Worm (Caenorhabditis elegans) whole organism, L4 larva: ENCODE measurements around the gene idpc-2.

Experiments
- T20F7.1 ChIP-seq: fragments of 200-800 bp; sonication (Bioruptor generic); optimal IDR thresholded peaks from 2 replicates; lab custom pipeline; 2018; ENCODE audit warnings: mild to moderate bottlenecking, missing genetic modification characterization, missing compliant biosample characterization
- ZK337.2 ChIP-seq: fragments of 200-800 bp; sonication (Bioruptor generic); IDR thresholded peaks from 2 replicates; pipeline ENCODE4 v1.3.6; 2022; ENCODE audit warnings: missing genetic modification reagents, missing genetic modification characterization, missing compliant biosample characterization
- aha-1 ChIP-seq: fragments of 150-350 bp; peaks from one replicate; lab custom pipeline; 2014; ENCODE audit warnings: missing biosample characterization, missing genetic modification characterization
- aly-2 ChIP-seq: sonication (generic microtip); optimal IDR thresholded peaks from 2 replicates; lab custom pipeline; 2018; ENCODE audit warnings: missing biosample characterization, missing genetic modification characterization
- ceh-20 ChIP-seq: fragments of 200-800 bp; sonication (Bioruptor generic); IDR thresholded peaks from 2 replicates; pipeline ENCODE4 v1.3.6; 2022; ENCODE audit warnings: missing genetic modification reagents, missing genetic modification characterization, missing compliant biosample characterization
- ceh-32 ChIP-seq: sonication (generic microtip); optimal IDR thresholded peaks from 2 replicates; lab custom pipeline; 2016; ENCODE audit warnings: mild to moderate bottlenecking, missing genetic modification characterization, missing compliant biosample characterization; ENCODE audit not compliant: poor library complexity
- cey-2 ChIP-seq: sonication (generic microtip); optimal IDR thresholded peaks from 3 replicates; lab custom pipeline; 2017; ENCODE audit warnings: missing genetic modification characterization, mild to moderate bottlenecking, missing compliant biosample characterization, antibody characterized with exemption, borderline replicate concordance; ENCODE audit not compliant: insufficient read depth
- daf-12 ChIP-seq: fragments of 150-350 bp; optimal IDR thresholded peaks from 2 replicates; lab custom pipeline; 2014; ENCODE audit warnings: missing biosample characterization, missing genetic modification reagents, missing genetic modification characterization
- daf-16 ChIP-seq, 3 experiments: sonication (generic microtip); optimal IDR thresholded peaks; 2 replicates each; lab custom pipeline; 2016 to 2017; ENCODE audit warnings: missing genetic modification characterization in 3 of 3, missing genetic modification reagents in 3 of 3, mild to moderate bottlenecking in 2 of 3, missing compliant biosample characterization in 2 of 3, missing biosample characterization in 1 of 3, moderate library complexity in 1 of 3
- daf-19 ChIP-seq: fragments of 200-800 bp; sonication (Bioruptor generic); conservative IDR thresholded peaks from 2 replicates; pipeline ENCODE4 v1.3.6; 2022; ENCODE audit warnings: missing genetic modification characterization, missing compliant biosample characterization
- dmd-6 ChIP-seq: fragments of 200-800 bp; sonication (Bioruptor generic); IDR thresholded peaks from 2 replicates; pipeline ENCODE4 v1.3.6; 2022; ENCODE audit warnings: missing genetic modification reagents, missing genetic modification characterization, missing compliant biosample characterization
- dmd-9 ChIP-seq: fragments of 200-800 bp; sonication (Bioruptor generic); IDR thresholded peaks from 2 replicates; pipeline ENCODE4 v1.3.6; 2022; ENCODE audit warnings: missing genetic modification reagents, missing genetic modification characterization, missing compliant biosample characterization
- dve-1 ChIP-seq: sonication (generic microtip); optimal IDR thresholded peaks from 2 replicates; lab custom pipeline; 2017; ENCODE audit warnings: antibody characterized with exemption, mild to moderate bottlenecking, missing genetic modification characterization, missing compliant biosample characterization; ENCODE audit not compliant: insufficient read depth
- fkh-10 ChIP-seq: fragments of 150-350 bp; optimal IDR thresholded peaks from 2 replicates; lab custom pipeline; 2014; ENCODE audit warnings: missing biosample characterization, missing genetic modification reagents, missing genetic modification characterization
- fos-1 ChIP-seq: fragments of 150-350 bp; optimal IDR thresholded peaks from 2 replicates; lab custom pipeline; 2014; ENCODE audit warnings: missing biosample characterization, missing genetic modification characterization
- hlh-11 ChIP-seq: fragments of 200-800 bp; sonication (Bioruptor generic); optimal IDR thresholded peaks from 2 replicates; lab custom pipeline; 2018; ENCODE audit warnings: mild to moderate bottlenecking, missing genetic modification characterization, missing compliant biosample characterization
- hlh-30 ChIP-seq: sonication (generic microtip); optimal IDR thresholded peaks from 2 replicates; lab custom pipeline; 2017; ENCODE audit warnings: antibody characterized with exemption, mild to moderate bottlenecking, missing genetic modification characterization, missing compliant biosample characterization; ENCODE audit not compliant: insufficient read depth
- lin-1 ChIP-seq: fragments of 200-800 bp; sonication (Bioruptor generic); IDR thresholded peaks from 2 replicates; pipeline ENCODE4 v1.3.6; 2022; ENCODE audit warnings: missing genetic modification reagents, missing genetic modification characterization, missing compliant biosample characterization
- lin-38 ChIP-seq: fragments of 200-800 bp; sonication (Bioruptor generic); IDR thresholded peaks from 2 replicates; pipeline ENCODE4 v1.3.6; 2022; ENCODE audit warnings: missing genetic modification reagents, missing genetic modification characterization, missing compliant biosample characterization
- lsy-2 ChIP-seq, 2 experiments: fragments of 150-350 bp in 1 of 2; sonication (generic microtip) in 1 of 2; optimal IDR thresholded peaks; 2 replicates each; lab custom pipeline; 2014 to 2017; ENCODE audit warnings: missing biosample characterization in 2 of 2, missing genetic modification characterization in 2 of 2
- mdl-1 ChIP-seq, 2 experiments: fragments of 150-350 bp in 1 of 2; sonication (generic microtip) in 1 of 2; optimal IDR thresholded peaks; 2 replicates each; lab custom pipeline; 2014 to 2017; ENCODE audit warnings: missing biosample characterization in 2 of 2, missing genetic modification characterization in 2 of 2
- mep-1 ChIP-seq: fragments of 150-350 bp; sonication (generic microtip); optimal IDR thresholded peaks from 3 replicates; lab custom pipeline; 2014; ENCODE audit warnings: missing biosample characterization, missing genetic modification characterization
- mxl-2 ChIP-seq: fragments of 200-800 bp; sonication (Bioruptor generic); conservative IDR thresholded peaks from 2 replicates; pipeline ENCODE4 v1.3.6; 2022; ENCODE audit warnings: missing genetic modification reagents, missing genetic modification characterization, missing compliant biosample characterization
- mxl-3 ChIP-seq: fragments of 200-800 bp; sonication (Bioruptor generic); optimal IDR thresholded peaks from 2 replicates; lab custom pipeline; 2018; ENCODE audit warnings: mild to moderate bottlenecking, missing genetic modification characterization, missing compliant biosample characterization
- nhr-10 ChIP-seq: fragments of 150-350 bp; optimal IDR thresholded peaks from 2 replicates; lab custom pipeline; 2014; ENCODE audit warnings: missing biosample characterization, missing genetic modification characterization
- nhr-102 ChIP-seq: sonication (generic microtip); optimal IDR thresholded peaks from 2 replicates; lab custom pipeline; 2016; ENCODE audit warnings: mild to moderate bottlenecking, missing genetic modification characterization, moderate library complexity, missing compliant biosample characterization
- nhr-11 ChIP-seq: fragments of 150-350 bp; optimal IDR thresholded peaks from 2 replicates; lab custom pipeline; 2014; ENCODE audit warnings: missing biosample characterization, missing genetic modification characterization
- nhr-25 ChIP-seq: sonication (generic microtip); optimal IDR thresholded peaks from 2 replicates; lab custom pipeline; 2017; ENCODE audit warnings: missing genetic modification characterization, mild to moderate bottlenecking, missing compliant biosample characterization, antibody characterized with exemption, moderate library complexity, borderline replicate concordance; ENCODE audit not compliant: insufficient read depth
- nhr-28 ChIP-seq: fragments of 150-350 bp; optimal IDR thresholded peaks from 2 replicates; lab custom pipeline; 2014; ENCODE audit warnings: missing biosample characterization, missing genetic modification characterization
- nhr-48 ChIP-seq: sonication (generic microtip); optimal IDR thresholded peaks from 2 replicates; lab custom pipeline; 2016; ENCODE audit warnings: mild to moderate bottlenecking, missing genetic modification characterization, missing compliant biosample characterization
- nhr-76 ChIP-seq: fragments of 150-350 bp; optimal IDR thresholded peaks from 2 replicates; lab custom pipeline; 2014; ENCODE audit warnings: missing biosample characterization, missing genetic modification characterization
- nhr-77 ChIP-seq: fragments of 150-350 bp; optimal IDR thresholded peaks from 2 replicates; lab custom pipeline; 2014; ENCODE audit warnings: missing biosample characterization, missing genetic modification characterization
- php-3 ChIP-seq: fragments of 200-800 bp; sonication (Bioruptor generic); IDR thresholded peaks from 2 replicates; pipeline ENCODE4 v1.3.6; 2022; ENCODE audit warnings: missing genetic modification reagents, missing genetic modification characterization, missing compliant biosample characterization
- pqm-1 ChIP-seq: sonication (generic microtip); optimal IDR thresholded peaks from 2 replicates; lab custom pipeline; 2017; ENCODE audit warnings: missing biosample characterization, missing genetic modification characterization
- sdz-12 ChIP-seq: fragments of 200-800 bp; sonication (Bioruptor generic); optimal IDR thresholded peaks from 2 replicates; lab custom pipeline; 2018; ENCODE audit warnings: mild to moderate bottlenecking, missing genetic modification characterization, missing compliant biosample characterization
- snpc-1.2 ChIP-seq: fragments of 200-800 bp; sonication (Bioruptor generic); IDR thresholded peaks from 2 replicates; pipeline ENCODE4 v1.3.6; 2022; ENCODE audit warnings: missing genetic modification reagents, missing genetic modification characterization, missing compliant biosample characterization
- tag-97 ChIP-seq: fragments of 200-800 bp; sonication (Bioruptor generic); IDR thresholded peaks from 2 replicates; pipeline ENCODE4 v1.3.6; 2022; ENCODE audit warnings: missing genetic modification characterization, missing compliant biosample characterization
- unc-130 ChIP-seq: sonication (generic microtip); optimal IDR thresholded peaks from 2 replicates; lab custom pipeline; 2016; ENCODE audit warnings: missing genetic modification reagents, missing genetic modification characterization, missing compliant biosample characterization
- unc-39 ChIP-seq: sonication (generic microtip); optimal IDR thresholded peaks from 2 replicates; lab custom pipeline; 2017; ENCODE audit warnings: missing biosample characterization, missing genetic modification characterization
- unc-62 ChIP-seq, 3 experiments: fragments of 150-350 bp in 1 of 3; sonication (generic microtip); optimal IDR thresholded peaks in 2 of 3; peaks in 1 of 3; 1 replicate in 1 of 3; 2 replicates in 2 of 3; lab custom pipeline; 2014 to 2017; ENCODE audit warnings: missing biosample characterization in 3 of 3, missing genetic modification characterization in 3 of 3, missing genetic modification reagents in 3 of 3, missing genotype in 1 of 3
- vab-7 ChIP-seq: fragments of 200-800 bp; sonication (Bioruptor generic); IDR thresholded peaks from 2 replicates; pipeline ENCODE4 v1.3.6; 2022; ENCODE audit warnings: missing genetic modification reagents, missing genetic modification characterization, missing compliant biosample characterization
- zag-1 ChIP-seq: fragments of 150-350 bp; optimal IDR thresholded peaks from 2 replicates; lab custom pipeline; 2014; ENCODE audit warnings: missing biosample characterization, missing genetic modification characterization
- zip-2 ChIP-seq: fragments of 150-350 bp; optimal IDR thresholded peaks from 2 replicates; lab custom pipeline; 2014; ENCODE audit warnings: missing biosample characterization, missing genetic modification characterization
- ztf-11 ChIP-seq: fragments of 150-350 bp; optimal IDR thresholded peaks from 2 replicates; lab custom pipeline; 2014; ENCODE audit warnings: missing biosample characterization, missing genetic modification characterization

idpc-2 gene

DNA sequence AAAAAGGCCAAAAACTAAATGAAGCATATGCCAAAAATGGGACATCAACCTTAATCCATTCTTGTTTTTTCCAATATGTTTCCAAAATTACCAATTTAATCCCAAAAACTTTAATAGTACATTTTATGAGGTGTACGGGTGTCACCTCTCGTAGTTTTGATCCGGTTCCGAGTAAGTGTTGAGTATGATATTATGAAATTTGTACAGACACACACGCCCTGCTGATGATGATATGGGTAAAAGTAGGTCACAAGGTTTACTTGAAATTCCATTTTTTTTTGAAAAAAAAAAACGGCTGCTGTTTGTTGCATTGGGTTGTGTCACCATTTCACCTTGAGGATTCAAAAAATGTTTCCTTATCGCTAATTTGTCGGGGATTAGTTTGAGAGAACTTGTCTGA lies 36.8 kb upstream of the idpc-2 start (continued):
- TF ChIP-seq snpc-1.2 (GFP tag; lab: Robert Waterston, UW) = no peak
- no peak for TF ChIP-seq nhr-25 (tag; lab: Kevin White, UChicago)
- TF ChIP-seq lin-1 (GFP tag; lab: Robert Waterston, UW) = no peak
- no peak for TF ChIP-seq unc-39 (tag; lab: Kevin White, UChicago)
- TF ChIP-seq nhr-48 = no peak
- TF ChIP-seq vab-7 (GFP tag; lab: Robert Waterston, UW) = no peak
- TF ChIP-seq zag-1 (tag; lab: Kevin White, UChicago) = no peak

ce11 chrV:8654460-8655419 lies 33.6 kb upstream of the idpc-2 start:
- TF ChIP-seq dmd-6 (peak; percentile 79), nhr-28 (tag; lab: Kevin White, UChicago) (peak; percentile 80), ceh-32 (tag; lab: Kevin White, UChicago) (no peak), lin-1 (GFP tag; lab: Robert Waterston, UW) (no peak), aly-2 (no peak), lsy-2 (tag; optimal IDR thresholded peaks at IDR 0.05; lab: Kevin White, UChicago) (peak in 1 of 2 experiments; percentile 11), pqm-1 (tag; lab: Kevin White, UChicago) (peak; percentile 61), nhr-77 (tag; lab: Kevin White, UChicago) (peak; percentile 89), mxl-3 (GFP tag; lab: Kevin White, UChicago) (peak; percentile 55), nhr-11 (tag; lab: Kevin White, UChicago) (peak; percentile 38), fkh-10 (GFP tag; lab: Kevin White, UChicago) (no peak), hlh-30 (tag; lab: Kevin White, UChicago) (peak; percentile 14), nhr-48 (peak; percentile 1), daf-12 (no peak), daf-19 (GFP tag; lab: Robert Waterston, UW) (no peak), tag-97 (no peak), aha-1 (tag; lab: Kevin White, UChicago) (peak; percentile 83), mep-1 (peak; percentile 39), hlh-11 (peak; percentile 10), ztf-11 (tag; lab: Kevin White, UChicago) (no peak), unc-130 (GFP tag; lab: Kevin White, UChicago) (no peak), zip-2 (tag; lab: Kevin White, UChicago) (no peak), php-3 (GFP tag; lab: Robert Waterston, UW) (0 out of 2 replicates have a peak, but pooled peaks have one; percentile 45), dve-1 (tag; lab: Kevin White, UChicago) (peak; percentile 78), fos-1 (tag; lab: Kevin White, UChicago) (peak; percentile 67), mxl-2 (GFP tag; lab: Robert Waterston, UW) (no peak), dmd-9 (GFP tag; lab: Robert Waterston, UW) (no peak), nhr-102 (tag; lab: Kevin White, UChicago) (no peak), ZK337.2 (GFP tag; lab: Robert Waterston, UW) (no peak), sdz-12 (no peak), nhr-76 (tag; lab: Kevin White, UChicago) (peak; percentile 72), ceh-20 (GFP tag; lab: Robert Waterston, UW) (no peak), unc-62 (GFP tag; optimal IDR thresholded peaks at IDR 0.05 in 1 of 2; lab: Kevin White, UChicago) (peak in 1 of 2 experiments; percentile 92), unc-62 (tag; optimal IDR thresholded peaks at IDR 0.05; lab: Kevin White, UChicago) (no peak), mdl-1 (tag; optimal IDR thresholded peaks at IDR 0.05; lab: Kevin White, UChicago) (peak in 1 of 2 experiments; percentile 22), daf-16 (GFP tag; optimal IDR thresholded peaks at IDR 0.05; lab: Kevin White, UChicago) (peak in 1 of 2 experiments; percentile 31), daf-16 (tag; optimal IDR thresholded peaks at IDR 0.05; lab: Kevin White, UChicago) (peak; percentile 91), T20F7.1 (GFP tag; lab: Kevin White, UChicago) (peak; percentile 54), nhr-10 (tag; lab: Kevin White, UChicago) (peak; percentile 44), lin-38 (no peak), cey-2 (peak; percentile 46)
- TF ChIP-seq, all 104 proteins: peak for 22
